Worm (Caenorhabditis elegans) whole organism, L2 larva: ENCODE results near the gene clh-3.

Source experiments
- F13H6.1 ChIP-seq: sonication (generic microtip); optimal IDR thresholded peaks from 2 replicates; lab custom pipeline; 2016; ENCODE audit warnings: missing genetic modification characterization, missing compliant biosample characterization
- R02D3.7 ChIP-seq: fragments of 150-350 bp; optimal IDR thresholded peaks from 2 replicates; lab custom pipeline; 2014; ENCODE audit warnings: missing biosample characterization, missing genetic modification characterization
- alr-1 ChIP-seq: fragments of 150-350 bp; optimal IDR thresholded peaks from 2 replicates; lab custom pipeline; 2014; ENCODE audit warnings: missing biosample characterization, missing genetic modification characterization
- aly-2 ChIP-seq: fragments of 150-350 bp; optimal IDR thresholded peaks from 2 replicates; lab custom pipeline; 2014; ENCODE audit warnings: missing biosample characterization, missing genetic modification characterization
- ama-1 ChIP-seq: fragments of 150-350 bp; optimal IDR thresholded peaks from 2 replicates; lab custom pipeline; 2018; ENCODE audit warnings: inconsistent platforms
- ceh-82 ChIP-seq: fragments of 150-350 bp; optimal IDR thresholded peaks from 2 replicates; lab custom pipeline; 2014; ENCODE audit warnings: missing biosample characterization, missing genetic modification characterization
- crh-2 ChIP-seq: sonication (generic microtip); optimal IDR thresholded peaks from 2 replicates; lab custom pipeline; 2017; ENCODE audit warnings: missing biosample characterization, missing genetic modification characterization
- dmd-4 ChIP-seq: sonication (generic microtip); optimal IDR thresholded peaks from 2 replicates; lab custom pipeline; 2017; ENCODE audit warnings: missing biosample characterization, missing genetic modification characterization
- egl-27 ChIP-seq: sonication (generic microtip); optimal IDR thresholded peaks from 3 replicates; lab custom pipeline; 2017; ENCODE audit warnings: missing biosample characterization, missing genetic modification reagents, missing genetic modification characterization
- elt-3 ChIP-seq: sonication (generic microtip); optimal IDR thresholded peaks from 2 replicates; lab custom pipeline; 2017; ENCODE audit warnings: missing biosample characterization, missing genetic modification characterization
- fos-1 ChIP-seq: fragments of 150-350 bp; optimal IDR thresholded peaks from 2 replicates; lab custom pipeline; 2014; ENCODE audit warnings: missing biosample characterization, missing genetic modification characterization
- nhr-10 ChIP-seq: sonication (generic microtip); optimal IDR thresholded peaks from 2 replicates; lab custom pipeline; 2017; ENCODE audit warnings: missing biosample characterization, missing genetic modification characterization
- nhr-11 ChIP-seq: fragments of 150-350 bp; optimal IDR thresholded peaks from 2 replicates; lab custom pipeline; 2014; ENCODE audit warnings: missing biosample characterization, missing genetic modification characterization
- nhr-12 ChIP-seq: fragments of 150-350 bp; optimal IDR thresholded peaks from 2 replicates; lab custom pipeline; 2014; ENCODE audit warnings: missing biosample characterization, missing genetic modification characterization
- nhr-129 ChIP-seq: fragments of 150-350 bp; optimal IDR thresholded peaks from 2 replicates; lab custom pipeline; 2014; ENCODE audit warnings: missing biosample characterization, missing genetic modification characterization
- nhr-23 ChIP-seq: fragments of 150-350 bp; optimal IDR thresholded peaks from 2 replicates; lab custom pipeline; 2014; ENCODE audit warnings: missing biosample characterization, missing genetic modification reagents, missing genetic modification characterization
- nhr-237 ChIP-seq: fragments of 150-350 bp; optimal IDR thresholded peaks from 2 replicates; lab custom pipeline; 2014; ENCODE audit warnings: missing biosample characterization, missing genetic modification characterization
- nhr-25 ChIP-seq: fragments of 150-350 bp; sonication (generic microtip); optimal IDR thresholded peaks from 3 replicates; lab custom pipeline; 2014; ENCODE audit warnings: missing biosample characterization, missing genetic modification characterization
- sem-4 ChIP-seq: fragments of 150-350 bp; optimal IDR thresholded peaks from 2 replicates; lab custom pipeline; 2014; ENCODE audit warnings: missing biosample characterization, missing genetic modification reagents, missing genetic modification characterization
- snpc-4 ChIP-seq: fragments of 150-350 bp; optimal IDR thresholded peaks from 2 replicates; lab custom pipeline; 2014; ENCODE audit warnings: missing biosample characterization, missing genetic modification characterization
- unc-62 ChIP-seq: fragments of 150-350 bp; optimal IDR thresholded peaks from 2 replicates; lab custom pipeline; 2014; ENCODE audit warnings: missing biosample characterization, missing genetic modification reagents, missing genetic modification characterization
- ztf-1 ChIP-seq: fragments of 200-800 bp; sonication (Bioruptor generic); conservative IDR thresholded peaks from 2 replicates; pipeline ENCODE4 v1.3.6; 2022; ENCODE audit warnings: missing genetic modification characterization, missing compliant biosample characterization

The clh-3 gene

ce11 chrII:7171305-7171998 is 54.3 kb downstream of the clh-3 start, which contains the start of gene dyf-13:
TSS of gene dyf-13 (minus strand) at chrII:7171355.
- no peak for TF ChIP-seq elt-3 (tag; lab: Kevin White, UChicago)
- TF ChIP-seq nhr-129 (tag; lab: Kevin White, UChicago): no peak
- TF ChIP-seq nhr-25 (tag; lab: Kevin White, UChicago): no peak
- TF ChIP-seq fos-1: no peak
- no peak for TF ChIP-seq egl-27 (tag; lab: Kevin White, UChicago)
- no peak for TF ChIP-seq crh-2 (tag; lab: Kevin White, UChicago)
- TF ChIP-seq nhr-23: no peak
- no peak for TF ChIP-seq sem-4 (tag; lab: Kevin White, UChicago)
- no peak for TF ChIP-seq nhr-11 (tag; lab: Kevin White, UChicago)
- no peak for TF ChIP-seq alr-1 (tag; lab: Kevin White, UChicago)
- TF ChIP-seq F13H6.1 (tag; lab: Kevin White, UChicago): no peak
- no peak for TF ChIP-seq aly-2
- TF ChIP-seq snpc-4 (tag; lab: Kevin White, UChicago): no peak
- TF ChIP-seq ceh-82: no peak
- TF ChIP-seq, all 48 proteins: peak for 0

ce11 chrII:7168712-7169111 is 57.0 kb downstream of the clh-3 start, which contains the start of gene col-36:
TSS of gene col-36 (minus strand) at chrII:7168812.
- TF ChIP-seq nhr-11 (tag; lab: Kevin White, UChicago) (no peak), alr-1 (tag; lab: Kevin White, UChicago) (no peak), nhr-237 (no peak), unc-62 (GFP tag; lab: Kevin White, UChicago) (no peak), nhr-10 (tag; lab: Kevin White, UChicago) (no peak), R02D3.7 (tag; lab: Kevin White, UChicago) (no peak), ztf-1 (GFP tag; lab: Robert Waterston, UW) (no peak), dmd-4 (tag; lab: Kevin White, UChicago) (no peak), nhr-25 (tag; lab: Kevin White, UChicago) (no peak), nhr-12 (tag; lab: Kevin White, UChicago) (no peak), crh-2 (tag; lab: Kevin White, UChicago) (no peak), F13H6.1 (tag; lab: Kevin White, UChicago) (no peak), snpc-4 (tag; lab: Kevin White, UChicago) (no peak), ama-1 (no peak), ceh-82 (no peak)
